Worm (Caenorhabditis elegans): ENCODE data around the gene sri-31.

The sri-31 gene

ce11 chrII:3036344-3036743 is 14.5 kb upstream of the sri-31 start:
- TF ChIP-seq unc-62 (GFP tag; optimal IDR thresholded peaks at IDR 0.05), result no peak
- TF ChIP-seq vab-15 (tag; optimal IDR thresholded peaks at IDR 0.05), result no peak
- TF ChIP-seq ceh-82 (tag; optimal IDR thresholded peaks at IDR 0.05), result no peak
- no peak for TF ChIP-seq alr-1 (tag; optimal IDR thresholded peaks at IDR 0.05; ENCODE audit: borderline replicate concordance)
- no peak for TF ChIP-seq hlh-17 (GFP tag; optimal IDR thresholded peaks at IDR 0.05; ENCODE audit: borderline replicate concordance)
- TF ChIP-seq pag-3 (tag; optimal IDR thresholded peaks at IDR 0.05; ENCODE audit: borderline replicate concordance, insufficient read depth), result no peak
- TF ChIP-seq hpl-2 (GFP tag; optimal IDR thresholded peaks at IDR 0.05), result no peak
- no peak for TF ChIP-seq elt-3 (tag; optimal IDR thresholded peaks at IDR 0.05)
- no peak for TF ChIP-seq sox-4 (tag; optimal IDR thresholded peaks at IDR 0.05)
- TF ChIP-seq mef-2 (tag; optimal IDR thresholded peaks at IDR 0.05), result no peak
- TF ChIP-seq grh-1 (GFP tag; IDR thresholded peaks at IDR 0.05), result no peak
- TF ChIP-seq nhr-85 (tag), result peak; percentile 43
- no peak for TF ChIP-seq efl-1 (optimal IDR thresholded peaks at IDR 0.05)
- peak in 1 of 2 experiments; percentile 92 for TF ChIP-seq efl-1 (GFP tag; optimal IDR thresholded peaks at IDR 0.05 in 1 of 2)
- no peak for TF ChIP-seq aha-1 (tag; optimal IDR thresholded peaks at IDR 0.05)

- TF ChIP-seq efl-1 (optimal IDR thresholded peaks at IDR 0.05) (no peak), efl-1 (GFP tag; optimal IDR thresholded peaks at IDR 0.05 in 1 of 2) (peak in 1 of 2 experiments; percentile 2), pqm-1 (tag; optimal IDR thresholded peaks at IDR 0.05) (no peak), blmp-1 (tag; optimal IDR thresholded peaks at IDR 0.05) (peak; percentile 58)
Measured at ce11 chrII:3038453-3038909, 12.3 kb upstream of the sri-31 start, which contains the start of the genes B0454.26 and B0454.5. Gene B0454.26 (minus strand): TSS chrII:3038553. Gene B0454.5 (plus strand): TSS chrII:3038859.

DNA sequence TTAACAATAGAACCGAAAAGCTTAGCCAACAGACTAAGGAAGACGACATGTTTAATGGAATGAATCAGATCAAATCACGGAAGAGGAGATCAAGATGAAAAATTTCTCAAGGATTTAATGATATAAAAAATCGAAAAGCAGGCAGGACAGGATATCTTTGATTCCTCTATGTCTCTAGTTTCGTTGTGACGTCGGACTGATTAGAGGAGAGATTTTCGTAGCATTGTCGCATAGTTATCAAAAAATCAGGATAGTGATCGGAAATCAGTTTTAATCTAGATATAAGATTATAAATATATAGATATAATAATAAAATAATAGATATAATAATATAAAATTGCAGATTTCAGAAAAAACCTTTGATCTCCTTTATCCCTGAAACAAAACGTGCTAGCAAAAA is 7.4 kb upstream of the sri-31 start, which contains the start of gene B0454.8:
Gene B0454.8 (minus strand): TSS at position 101 of the 400 bp plus-strand sequence.
- TF ChIP-seq nhr-11 (tag; optimal IDR thresholded peaks at IDR 0.05), result no peak
- no peak for TF ChIP-seq unc-98 (GFP tag; IDR thresholded peaks at IDR 0.05)
- no peak for TF ChIP-seq hpl-2 (GFP tag; optimal IDR thresholded peaks at IDR 0.05)
- no peak for TF ChIP-seq mep-1 (tag; optimal IDR thresholded peaks at IDR 0.05)
- no peak for TF ChIP-seq nhr-85 (tag)
- TF ChIP-seq tlp-1 (tag; optimal IDR thresholded peaks at IDR 0.05), result no peak
- no peak for TF ChIP-seq ceh-88 (GFP tag; IDR thresholded peaks at IDR 0.05)
- no peak for TF ChIP-seq ceh-8 (GFP tag; optimal IDR thresholded peaks at IDR 0.05)
- TF ChIP-seq ces-1 (GFP tag; optimal IDR thresholded peaks at IDR 0.05), result no peak
- TF ChIP-seq sox-4 (tag; optimal IDR thresholded peaks at IDR 0.05), result no peak
- no peak for TF ChIP-seq Y116A8C.19 (tag; optimal IDR thresholded peaks at IDR 0.05; ENCODE audit: borderline replicate concordance)
- no peak for TF ChIP-seq unc-30 (tag; optimal IDR thresholded peaks at IDR 0.05)
- no peak for TF ChIP-seq sptf-1 (tag; optimal IDR thresholded peaks at IDR 0.05)
- TF ChIP-seq swsn-7 (tag; optimal IDR thresholded peaks at IDR 0.05), result no peak
- TF ChIP-seq aha-1 (tag; optimal IDR thresholded peaks at IDR 0.05), result no peak
- TF ChIP-seq grh-1 (GFP tag; IDR thresholded peaks at IDR 0.05), result no peak
- no peak for TF ChIP-seq zag-1 (tag; optimal IDR thresholded peaks at IDR 0.05)
- TF ChIP-seq zip-4 (GFP tag; optimal IDR thresholded peaks at IDR 0.05), result no peak

ce11 chrII:3044023-3044422 is 6.8 kb upstream of the sri-31 start, which contains the start of gene sri-29:
Gene sri-29 (plus strand): TSS chrII:3044323.
- TF ChIP-seq unc-98 (GFP tag; IDR thresholded peaks at IDR 0.05) (no peak), elt-2 (tag; optimal IDR thresholded peaks at IDR 0.05) (no peak), sox-4 (tag; optimal IDR thresholded peaks at IDR 0.05) (no peak)

ce11 chrII:3045422-3045821 is 5.4 kb upstream of the sri-31 start:
- no peak for TF ChIP-seq Y116A8C.19 (tag; optimal IDR thresholded peaks at IDR 0.05; ENCODE audit: borderline replicate concordance)
- TF ChIP-seq nhr-85 (tag), result no peak
- no peak for TF ChIP-seq C34B4.2 (tag; optimal IDR thresholded peaks at IDR 0.05)
- TF ChIP-seq egl-13 (tag; optimal IDR thresholded peaks at IDR 0.05), result no peak
- no peak for TF ChIP-seq nhr-28 (tag; optimal IDR thresholded peaks at IDR 0.05)
- no peak for TF ChIP-seq nhr-76 (tag; optimal IDR thresholded peaks at IDR 0.05)
- no peak for TF ChIP-seq swsn-7 (tag; optimal IDR thresholded peaks at IDR 0.05)
- TF ChIP-seq ceh-63 (GFP tag; optimal IDR thresholded peaks at IDR 0.05), result no peak
- TF ChIP-seq unc-62 (GFP tag; optimal IDR thresholded peaks at IDR 0.05), result no peak
- no peak for TF ChIP-seq zip-4 (GFP tag; optimal IDR thresholded peaks at IDR 0.05)
- TF ChIP-seq lin-15B (tag; optimal IDR thresholded peaks at IDR 0.05), result no peak
- TF ChIP-seq elt-2 (tag; optimal IDR thresholded peaks at IDR 0.05), result no peak
- no peak for TF ChIP-seq lir-3 (tag; optimal IDR thresholded peaks at IDR 0.05; ENCODE audit: poor library complexity)
- no peak for TF ChIP-seq ztf-11 (tag; optimal IDR thresholded peaks at IDR 0.05)
